Fruit fly (Drosophila melanogaster) whole organism, embryonic: ENCODE measurements around the gene CG17028.

Experiments
- Aef1 ChIP-seq: fragments of 200-800 bp; sonication (Bioruptor generic); IDR thresholded peaks from 3 replicates; pipeline ENCODE4 v1.3.6; 2022; ENCODE audit warnings: missing biosample characterization, missing genetic modification characterization
- C15 ChIP-seq: fragments of 200-800 bp; sonication (Bioruptor generic); IDR thresholded peaks from 3 replicates; pipeline ENCODE4 v1.3.6; 2022; ENCODE audit warnings: missing biosample characterization, missing genetic modification characterization
- CG10147 ChIP-seq: fragments of 200-800 bp; sonication (Bioruptor generic); optimal IDR thresholded peaks from 2 replicates; lab custom pipeline; 2019; ENCODE audit warnings: missing biosample characterization, mild to moderate bottlenecking, missing genetic modification characterization, moderate library complexity
- CG10209 ChIP-seq: fragments of 200-800 bp; sonication (Bioruptor generic); optimal IDR thresholded peaks from 3 replicates; lab custom pipeline; 2017; ENCODE audit warnings: missing biosample characterization, mild to moderate bottlenecking, missing genetic modification characterization, missing genetic modification reagents
- CG10959 ChIP-seq: fragments of 200-800 bp; sonication (Bioruptor generic); IDR thresholded peaks from 2 replicates; pipeline ENCODE4 v1.3.6; 2022; ENCODE audit warnings: missing biosample characterization, missing genetic modification characterization
- CG12219 ChIP-seq: fragments of 200-800 bp; sonication (Bioruptor generic); optimal IDR thresholded peaks from 3 replicates; lab custom pipeline; 2018; ENCODE audit warnings: missing biosample characterization, mild to moderate bottlenecking, missing genetic modification characterization
- CG12769 ChIP-seq: fragments of 200-800 bp; sonication (Bioruptor generic); optimal IDR thresholded peaks from 2 replicates; lab custom pipeline; 2019; ENCODE audit warnings: missing biosample characterization, mild to moderate bottlenecking, missing genetic modification characterization, moderate library complexity
- CG13775 ChIP-seq: fragments of 200-800 bp; sonication (Bioruptor generic); optimal IDR thresholded peaks from 3 replicates; lab custom pipeline; 2017; ENCODE audit warnings: missing biosample characterization, mild to moderate bottlenecking, missing genetic modification characterization
- CG14710 ChIP-seq: fragments of 200-800 bp; sonication (Bioruptor generic); optimal IDR thresholded peaks from 3 replicates; lab custom pipeline; 2019; ENCODE audit warnings: missing biosample characterization, mild to moderate bottlenecking, missing genetic modification characterization, moderate library complexity
- CG14860 ChIP-seq: fragments of 200-800 bp; sonication (Bioruptor generic); IDR thresholded peaks from 3 replicates; pipeline ENCODE4 v1.3.6; 2022; ENCODE audit warnings: missing biosample characterization, missing genetic modification characterization; ENCODE audit not compliant: partially characterized antibody
- CG15269 ChIP-seq: fragments of 200-800 bp; sonication (Bioruptor generic); optimal IDR thresholded peaks from 2 replicates; lab custom pipeline; 2018; ENCODE audit warnings: missing biosample characterization, mild to moderate bottlenecking, missing genetic modification characterization, moderate library complexity
- CG15601 ChIP-seq: fragments of 200-800 bp; sonication (Bioruptor generic); optimal IDR thresholded peaks from 3 replicates; lab custom pipeline; 2019; ENCODE audit warnings: missing biosample characterization, mild to moderate bottlenecking, missing genetic modification characterization, moderate library complexity
- CG17361 ChIP-seq: fragments of 200-800 bp; sonication (Bioruptor generic); IDR thresholded peaks from 3 replicates; pipeline ENCODE4 v1.3.6; 2022; ENCODE audit warnings: missing biosample characterization, missing genetic modification characterization
- CG2678 ChIP-seq: fragments of 200-800 bp; sonication (Bioruptor generic); optimal IDR thresholded peaks from 3 replicates; lab custom pipeline; 2019; ENCODE audit warnings: missing biosample characterization, mild to moderate bottlenecking, missing genetic modification characterization, moderate library complexity
- CG31224 ChIP-seq: fragments of 200-800 bp; sonication (Bioruptor generic); IDR thresholded peaks from 2 replicates; pipeline ENCODE4 v1.3.6; 2022; ENCODE audit warnings: missing biosample characterization, missing genetic modification characterization
- CG3407 ChIP-seq: fragments of 200-800 bp; sonication (Bioruptor generic); optimal IDR thresholded peaks from 2 replicates; lab custom pipeline; 2018; ENCODE audit warnings: missing biosample characterization, mild to moderate bottlenecking, missing genetic modification characterization
- CG34224 ChIP-seq: fragments of 200-800 bp; sonication (Bioruptor generic); IDR thresholded peaks from 3 replicates; pipeline ENCODE4 v1.3.6; 2022; ENCODE audit warnings: missing biosample characterization, missing genetic modification characterization; ENCODE audit not compliant: partially characterized antibody
- CG3838 ChIP-seq: fragments of 200-800 bp; sonication (Bioruptor generic); optimal IDR thresholded peaks from 3 replicates; lab custom pipeline; 2016; ENCODE audit warnings: missing biosample characterization, missing genetic modification characterization
- CG4854 ChIP-seq: fragments of 200-800 bp; sonication (Bioruptor generic); optimal IDR thresholded peaks from 2 replicates; lab custom pipeline; 2016; ENCODE audit warnings: missing biosample characterization, missing genetic modification characterization, inconsistent platforms
- CG6654 ChIP-seq: fragments of 200-800 bp; sonication (Bioruptor generic); optimal IDR thresholded peaks from 2 replicates; lab custom pipeline; 2017; ENCODE audit warnings: missing biosample characterization, mild to moderate bottlenecking, missing genetic modification characterization
- CG6813 ChIP-seq: fragments of 200-800 bp; sonication (Bioruptor generic); optimal IDR thresholded peaks from 2 replicates; lab custom pipeline; 2017; ENCODE audit warnings: missing biosample characterization, missing genetic modification characterization, mild to moderate bottlenecking, moderate library complexity, missing genetic modification reagents
- CG9727 ChIP-seq: fragments of 200-800 bp; sonication (Bioruptor generic); optimal IDR thresholded peaks from 3 replicates; lab custom pipeline; 2017; ENCODE audit warnings: missing biosample characterization, mild to moderate bottlenecking, missing genetic modification characterization
- CrebB ChIP-seq: fragments of 200-800 bp; sonication (Bioruptor generic); optimal IDR thresholded peaks from 3 replicates; lab custom pipeline; 2018; ENCODE audit warnings: missing biosample characterization, mild to moderate bottlenecking, missing genetic modification characterization
- Gsc ChIP-seq: fragments of 200-800 bp; sonication (Bioruptor generic); IDR thresholded peaks from 2 replicates; pipeline ENCODE4 v1.3.6; 2022; ENCODE audit warnings: missing biosample characterization, missing genetic modification characterization
- Scr ChIP-seq: fragments of 200-800 bp; sonication (Bioruptor generic); IDR thresholded peaks from 2 replicates; pipeline ENCODE4 v1.3.6; 2022; ENCODE audit warnings: missing biosample characterization, missing genetic modification characterization; ENCODE audit not compliant: partially characterized antibody
- Sox100B ChIP-seq: fragments of 200-800 bp; sonication (Bioruptor generic); optimal IDR thresholded peaks from 3 replicates; lab custom pipeline; 2018; ENCODE audit warnings: missing biosample characterization, mild to moderate bottlenecking, missing genetic modification characterization
- Ssrp ChIP-seq: fragments of 200-800 bp; sonication (Bioruptor generic); optimal IDR thresholded peaks from 2 replicates; lab custom pipeline; 2018; ENCODE audit warnings: missing biosample characterization, mild to moderate bottlenecking, missing genetic modification characterization, moderate library complexity
- amos ChIP-seq: fragments of 200-800 bp; sonication (Bioruptor generic); IDR thresholded peaks from 2 replicates; pipeline ENCODE4 v1.3.6; 2022; ENCODE audit warnings: missing biosample characterization, missing genetic modification characterization; ENCODE audit not compliant: partially characterized antibody
- ap ChIP-seq: fragments of 200-800 bp; sonication (Bioruptor generic); IDR thresholded peaks from 2 replicates; pipeline ENCODE4 v1.3.6; 2022; ENCODE audit warnings: missing biosample characterization, missing genetic modification characterization
- bsh ChIP-seq, 2 experiments: fragments of 200-800 bp; sonication (Bioruptor generic); optimal IDR thresholded peaks; 2 replicates each; lab custom pipeline; 2017 to 2018; ENCODE audit warnings: mild to moderate bottlenecking in 2 of 2, missing biosample characterization in 2 of 2, missing genetic modification characterization in 2 of 2, moderate library complexity in 1 of 2
- cato ChIP-seq: fragments of 200-800 bp; sonication (Bioruptor generic); optimal IDR thresholded peaks from 2 replicates; lab custom pipeline; 2016; ENCODE audit warnings: missing biosample characterization, missing genetic modification characterization, borderline replicate concordance
- crol ChIP-seq: fragments of 200-800 bp; sonication (Bioruptor generic); IDR thresholded peaks from 2 replicates; pipeline ENCODE4 v1.3.6; 2022; ENCODE audit warnings: missing biosample characterization, missing genetic modification characterization
- dati ChIP-seq: fragments of 200-800 bp; sonication (Bioruptor generic); IDR thresholded peaks from 2 replicates; pipeline ENCODE4 v1.3.6; 2022; ENCODE audit warnings: missing biosample characterization, missing genetic modification characterization
- dpn ChIP-seq, 2 experiments: fragments of 200-800 bp; sonication (Bioruptor generic); optimal IDR thresholded peaks; 3 replicates each; lab custom pipeline; 2016; ENCODE audit warnings: missing biosample characterization in 2 of 2, missing genetic modification characterization in 2 of 2
- fd96Cb ChIP-seq: fragments of 200-800 bp; sonication (Bioruptor generic); optimal IDR thresholded peaks from 2 replicates; lab custom pipeline; 2018; ENCODE audit warnings: missing biosample characterization, mild to moderate bottlenecking, missing genetic modification characterization, moderate library complexity
- gfzf ChIP-seq: fragments of 200-800 bp; sonication (Bioruptor generic); optimal IDR thresholded peaks from 2 replicates; lab custom pipeline; 2016; ENCODE audit warnings: missing biosample characterization, mild to moderate bottlenecking, missing genetic modification characterization, moderate library complexity
- gsb ChIP-seq: fragments of 200-800 bp; sonication (Bioruptor generic); IDR thresholded peaks from 2 replicates; pipeline ENCODE4 v1.3.6; 2022; ENCODE audit warnings: missing biosample characterization, missing genetic modification characterization
- jigr1 ChIP-seq: fragments of 200-800 bp; sonication (Bioruptor generic); IDR thresholded peaks from 3 replicates; pipeline ENCODE4 v1.3.6; 2022; ENCODE audit warnings: missing biosample characterization, missing genetic modification characterization
- jing ChIP-seq: fragments of 200-800 bp; sonication (Bioruptor generic); optimal IDR thresholded peaks from 2 replicates; lab custom pipeline; 2018; ENCODE audit warnings: missing biosample characterization, mild to moderate bottlenecking, missing genetic modification characterization
- jumu ChIP-seq: fragments of 200-800 bp; sonication (Bioruptor generic); optimal IDR thresholded peaks from 3 replicates; lab custom pipeline; 2016; ENCODE audit warnings: missing biosample characterization, missing genetic modification characterization
- kni ChIP-seq: fragments of 200-800 bp; sonication (Bioruptor generic); optimal IDR thresholded peaks from 3 replicates; lab custom pipeline; 2017; ENCODE audit warnings: mild to moderate bottlenecking, missing biosample characterization, missing genetic modification reagents, missing genetic modification characterization
- lola ChIP-seq, 3 experiments: fragments of >200 bp in 2 of 3; fragments of 200-800 bp in 1 of 3; sonication (Bioruptor generic) in 1 of 3; optimal IDR thresholded peaks; 2 replicates each; lab custom pipeline; 2017 to 2019; ENCODE audit warnings: missing biosample characterization in 3 of 3, missing genetic modification characterization in 3 of 3, mild to moderate bottlenecking in 1 of 3, moderate library complexity in 1 of 3
- mam ChIP-seq: fragments of 200-800 bp; sonication (Bioruptor generic); optimal IDR thresholded peaks from 3 replicates; lab custom pipeline; 2016; ENCODE audit warnings: missing biosample characterization, missing genetic modification characterization
- phol ChIP-seq: fragments of 200-800 bp; sonication (Bioruptor generic); optimal IDR thresholded peaks from 3 replicates; lab custom pipeline; 2018; ENCODE audit warnings: missing biosample characterization, mild to moderate bottlenecking, missing genetic modification characterization, moderate library complexity
- sc ChIP-seq, 3 experiments: fragments of >200 bp in 2 of 3; fragments of 200-800 bp in 1 of 3; sonication (Bioruptor generic) in 1 of 3; optimal IDR thresholded peaks; 2 replicates in 2 of 3; 3 replicates in 1 of 3; lab custom pipeline; 2017; ENCODE audit warnings: mild to moderate bottlenecking in 1 of 3, missing biosample characterization in 1 of 3, missing genetic modification characterization in 1 of 3, missing genetic modification reagents in 1 of 3
- sd ChIP-seq: fragments of 200-800 bp; sonication (Bioruptor generic); optimal IDR thresholded peaks from 3 replicates; lab custom pipeline; 2018; ENCODE audit warnings: missing biosample characterization, mild to moderate bottlenecking, missing genetic modification characterization, moderate library complexity
- vvl ChIP-seq: fragments of 200-800 bp; sonication (Bioruptor generic); IDR thresholded peaks from 2 replicates; pipeline ENCODE4 v1.3.6; 2022; ENCODE audit warnings: missing biosample characterization, missing genetic modification characterization

CG17028 gene

dm6 chr3L:16013198-16013982 lies 35.1 kb downstream of the CG17028 start (continued):
- TF ChIP-seq kni = no peak
- peak; percentile 42 for TF ChIP-seq CG15269
- TF ChIP-seq vvl (GFP tag; lab: Robert Waterston, UW) = peak; percentile 63; the same call in 1 of the 2 replicates
- no peak for TF ChIP-seq CG3407 (GFP tag; lab: Kevin White, UChicago)
- peak; percentile 27 for TF ChIP-seq CG9727 (GFP tag; lab: Kevin White, UChicago)
- no peak for TF ChIP-seq CG15601 (tag; lab: Kevin White, UChicago)
- peak in 1 of 3 experiments; percentile 55 for TF ChIP-seq lola (GFP tag; optimal IDR thresholded peaks at IDR 0.05; lab: Kevin White, UChicago)
- TF ChIP-seq sd (tag; lab: Kevin White, UChicago) = peak; percentile 20
- TF ChIP-seq fd96Cb (tag; lab: Kevin White, UChicago) = peak; percentile 20
- no peak for TF ChIP-seq CG14860
- TF ChIP-seq Aef1 (GFP tag; lab: Robert Waterston, UW) = no peak
- no peak for TF ChIP-seq dati (GFP tag; lab: Robert Waterston, UW)
- TF ChIP-seq CG12219 (GFP tag; lab: Kevin White, UChicago) = no peak
- no peak for TF ChIP-seq jigr1 (GFP tag; lab: Robert Waterston, UW)
- TF ChIP-seq CG14710 = peak; percentile 48
- no peak for TF ChIP-seq jing
- no peak for TF ChIP-seq CG10209 (GFP tag; lab: Kevin White, UChicago)
- TF ChIP-seq CG2678 (tag; lab: Kevin White, UChicago) = peak; percentile 50
- no peak for TF ChIP-seq CG10959
- no peak for TF ChIP-seq Gsc
- TF ChIP-seq CG17361 = peak; percentile 80
- no peak for TF ChIP-seq gfzf (GFP tag; lab: Kevin White, UChicago)
- no peak for TF ChIP-seq CrebB (tag; lab: Kevin White, UChicago)
- TF ChIP-seq sc (optimal IDR thresholded peaks at IDR 0.05; lab: Kevin White, UChicago) = no peak
- no peak for TF ChIP-seq sc (GFP tag; optimal IDR thresholded peaks at IDR 0.05; lab: Kevin White, UChicago)
- no peak for TF ChIP-seq CG10147 (GFP tag; lab: Kevin White, UChicago)
- peak; percentile 33 for TF ChIP-seq Ssrp (tag; lab: Kevin White, UChicago)
- TF ChIP-seq Sox100B (GFP tag; lab: Kevin White, UChicago) = peak; percentile 30
- TF ChIP-seq phol (tag; lab: Kevin White, UChicago) = peak; percentile 43
- TF ChIP-seq CG13775 (GFP tag; lab: Kevin White, UChicago) = no peak
- no peak for TF ChIP-seq CG31224 (GFP tag; lab: Robert Waterston, UW)
- no peak for TF ChIP-seq crol (GFP tag; lab: Robert Waterston, UW)
- no peak for TF ChIP-seq amos (GFP tag; lab: Robert Waterston, UW)
- TF ChIP-seq gsb (GFP tag; lab: Robert Waterston, UW) = no peak
- TF ChIP-seq CG6813 (GFP tag; lab: Kevin White, UChicago) = no peak
- no peak for TF ChIP-seq dpn (GFP tag; optimal IDR thresholded peaks at IDR 0.05; lab: Kevin White, UChicago)
- no peak for TF ChIP-seq CG4854 (GFP tag; lab: Kevin White, UChicago)
- peak in 1 of 2 experiments; percentile 3 for TF ChIP-seq bsh (GFP tag; optimal IDR thresholded peaks at IDR 0.05; lab: Kevin White, UChicago)
- no peak for TF ChIP-seq mam (GFP tag; lab: Kevin White, UChicago)
- no peak for TF ChIP-seq jumu (GFP tag; lab: Kevin White, UChicago)
- no peak for TF ChIP-seq C15 (GFP tag; lab: Robert Waterston, UW)
- TF ChIP-seq cato = no peak
- TF ChIP-seq CG12769 (tag; lab: Kevin White, UChicago) = no peak
- TF ChIP-seq CG3838 (GFP tag; lab: Kevin White, UChicago) = no peak
- no peak for TF ChIP-seq CG34224 (GFP tag; lab: Robert Waterston, UW)
- no peak for TF ChIP-seq ap (GFP tag; lab: Robert Waterston, UW)
- no peak for TF ChIP-seq Scr (GFP tag; lab: Robert Waterston, UW)
- TF ChIP-seq CG6654 (GFP tag; lab: Kevin White, UChicago) = no peak
